Fruit fly (Drosophila melanogaster) whole organism, prepupa: ENCODE data around the gene Cht11.
A peak's percentile ranks its signal among the peaks of the same experiment; 100 is the strongest.

Source experiments
- CG15336 ChIP-seq: fragments of 200-800 bp; sonication (Bioruptor generic); IDR thresholded peaks from 2 replicates; pipeline ENCODE4 v1.3.6; 2022; ENCODE audit warnings: missing biosample characterization, missing genetic modification characterization
- fkh ChIP-seq: fragments of 200-800 bp; sonication (Bioruptor generic); optimal IDR thresholded peaks from 3 replicates; lab custom pipeline; 2017; ENCODE audit warnings: missing biosample characterization, mild to moderate bottlenecking, missing genetic modification characterization, moderate library complexity

The Cht11 gene

dm6 chrX:6799261-6800022 lies 49.9 kb downstream of the Cht11 start:
- TF ChIP-seq fkh (GFP tag; lab: Kevin White, UChicago) (peak; percentile 17), CG15336 (GFP tag; lab: Robert Waterston, UW) (no peak)
